Worm (Caenorhabditis elegans) whole organism, L4 larva: ENCODE data around the gene T12G3.2.
A peak's percentile ranks its signal among the peaks of the same experiment; 100 is the strongest.

Experiments used
- F26F4.8 ChIP-seq: fragments of 200-800 bp; sonication (Bioruptor generic); conservative IDR thresholded peaks from 2 replicates; pipeline ENCODE4 v1.3.6; 2022; ENCODE audit warnings: missing genetic modification characterization, missing compliant biosample characterization
- F37D6.2 ChIP-seq: sonication (generic microtip); optimal IDR thresholded peaks from 2 replicates; lab custom pipeline; 2016; ENCODE audit warnings: mild to moderate bottlenecking, missing genetic modification characterization, missing compliant biosample characterization
- F44E2.7 ChIP-seq: fragments of 200-800 bp; sonication (Bioruptor generic); IDR thresholded peaks from 2 replicates; pipeline ENCODE4 v2.1.2; 2022; ENCODE audit warnings: missing genetic modification characterization, missing compliant biosample characterization
- F49E8.2 ChIP-seq: sonication (generic microtip); optimal IDR thresholded peaks from 2 replicates; lab custom pipeline; 2016; ENCODE audit warnings: missing compliant biosample characterization, mild to moderate bottlenecking, missing genetic modification characterization, borderline replicate concordance
- R02D3.7 ChIP-seq: fragments of 150-350 bp; sonication (generic microtip); optimal IDR thresholded peaks from 3 replicates; lab custom pipeline; 2014; ENCODE audit warnings: missing biosample characterization, missing genetic modification characterization
- T26A8.4 ChIP-seq: fragments of 200-800 bp; sonication (Bioruptor generic); IDR thresholded peaks from 2 replicates; pipeline ENCODE4 v1.3.6; 2022; ENCODE audit warnings: missing genetic modification characterization, missing compliant biosample characterization
- Y105C5A.15 ChIP-seq: fragments of 200-800 bp; sonication (Bioruptor generic); IDR thresholded peaks from 2 replicates; pipeline ENCODE4 v1.3.6; 2022; ENCODE audit warnings: missing genetic modification characterization, missing compliant biosample characterization
- ZK337.2 ChIP-seq: fragments of 200-800 bp; sonication (Bioruptor generic); IDR thresholded peaks from 2 replicates; pipeline ENCODE4 v1.3.6; 2022; ENCODE audit warnings: missing genetic modification reagents, missing genetic modification characterization, missing compliant biosample characterization
- arid-1 ChIP-seq: fragments of 200-800 bp; sonication (Bioruptor generic); conservative IDR thresholded peaks from 2 replicates; pipeline ENCODE4 v1.3.6; 2022; ENCODE audit warnings: missing genetic modification reagents, missing genetic modification characterization, missing compliant biosample characterization
- ceh-20 ChIP-seq: fragments of 200-800 bp; sonication (Bioruptor generic); IDR thresholded peaks from 2 replicates; pipeline ENCODE4 v1.3.6; 2022; ENCODE audit warnings: missing genetic modification reagents, missing genetic modification characterization, missing compliant biosample characterization
- ceh-28 ChIP-seq: fragments of 150-350 bp; optimal IDR thresholded peaks from 2 replicates; lab custom pipeline; 2014; ENCODE audit warnings: missing biosample characterization, missing genetic modification reagents, missing genetic modification characterization
- ceh-32 ChIP-seq: sonication (generic microtip); optimal IDR thresholded peaks from 2 replicates; lab custom pipeline; 2016; ENCODE audit warnings: mild to moderate bottlenecking, missing genetic modification characterization, missing compliant biosample characterization; ENCODE audit not compliant: poor library complexity
- ceh-44 ChIP-seq: fragments of 200-800 bp; sonication (Bioruptor generic); IDR thresholded peaks from 2 replicates; pipeline ENCODE4 v1.3.6; 2022; ENCODE audit warnings: missing genetic modification reagents, missing genetic modification characterization, missing compliant biosample characterization
- ceh-62 ChIP-seq: sonication (generic microtip); optimal IDR thresholded peaks from 2 replicates; lab custom pipeline; 2017; ENCODE audit warnings: missing biosample characterization, missing genetic modification characterization
- ces-1 ChIP-seq: fragments of 150-350 bp; sonication (generic microtip); optimal IDR thresholded peaks from 4 replicates; lab custom pipeline; 2014; ENCODE audit warnings: missing biosample characterization, missing genetic modification reagents, missing genetic modification characterization
- cey-2 ChIP-seq: sonication (generic microtip); optimal IDR thresholded peaks from 3 replicates; lab custom pipeline; 2017; ENCODE audit warnings: missing genetic modification characterization, mild to moderate bottlenecking, missing compliant biosample characterization, antibody characterized with exemption, borderline replicate concordance; ENCODE audit not compliant: insufficient read depth
- ctbp-1 ChIP-seq: fragments of 200-800 bp; sonication (Bioruptor generic); IDR thresholded peaks from 2 replicates; pipeline ENCODE4 v1.3.6; 2022; ENCODE audit warnings: missing genetic modification reagents, missing genetic modification characterization, missing compliant biosample characterization
- duxl-1 ChIP-seq: sonication (generic microtip); optimal IDR thresholded peaks from 2 replicates; lab custom pipeline; 2016; ENCODE audit warnings: mild to moderate bottlenecking, missing genetic modification characterization, moderate library complexity, missing compliant biosample characterization; ENCODE audit not compliant: poor library complexity
- dve-1 ChIP-seq: sonication (generic microtip); optimal IDR thresholded peaks from 2 replicates; lab custom pipeline; 2017; ENCODE audit warnings: antibody characterized with exemption, mild to moderate bottlenecking, missing genetic modification characterization, missing compliant biosample characterization; ENCODE audit not compliant: insufficient read depth
- fos-1 ChIP-seq: fragments of 150-350 bp; optimal IDR thresholded peaks from 2 replicates; lab custom pipeline; 2014; ENCODE audit warnings: missing biosample characterization, missing genetic modification characterization
- gei-8 ChIP-seq: fragments of 200-800 bp; sonication (Bioruptor generic); optimal IDR thresholded peaks from 2 replicates; lab custom pipeline; 2018; ENCODE audit warnings: mild to moderate bottlenecking, missing genetic modification characterization, missing compliant biosample characterization
- hif-1 ChIP-seq, 2 experiments: sonication (generic microtip); optimal IDR thresholded peaks; 2 replicates each; lab custom pipeline; 2016 to 2017; ENCODE audit warnings: missing compliant biosample characterization in 2 of 2, missing genetic modification characterization in 2 of 2, missing genetic modification reagents in 2 of 2, missing genotype in 2 of 2, mild to moderate bottlenecking in 1 of 2
- lin-1 ChIP-seq: fragments of 200-800 bp; sonication (Bioruptor generic); IDR thresholded peaks from 2 replicates; pipeline ENCODE4 v1.3.6; 2022; ENCODE audit warnings: missing genetic modification reagents, missing genetic modification characterization, missing compliant biosample characterization
- lin-13 ChIP-seq: fragments of 150-350 bp; optimal IDR thresholded peaks from 2 replicates; lab custom pipeline; 2014; ENCODE audit warnings: missing biosample characterization, missing genetic modification reagents, missing genetic modification characterization
- lin-38 ChIP-seq: fragments of 200-800 bp; sonication (Bioruptor generic); IDR thresholded peaks from 2 replicates; pipeline ENCODE4 v1.3.6; 2022; ENCODE audit warnings: missing genetic modification reagents, missing genetic modification characterization, missing compliant biosample characterization
- lin-39 ChIP-seq: fragments of 150-350 bp; optimal IDR thresholded peaks from 2 replicates; lab custom pipeline; 2014; ENCODE audit warnings: missing biosample characterization, missing genetic modification reagents, missing genetic modification characterization
- lir-3 ChIP-seq: sonication (generic microtip); optimal IDR thresholded peaks from 2 replicates; lab custom pipeline; 2016; ENCODE audit warnings: mild to moderate bottlenecking, missing genetic modification characterization, missing compliant biosample characterization
- mdl-1 ChIP-seq, 2 experiments: fragments of 150-350 bp in 1 of 2; sonication (generic microtip) in 1 of 2; optimal IDR thresholded peaks; 2 replicates each; lab custom pipeline; 2014 to 2017; ENCODE audit warnings: missing biosample characterization in 2 of 2, missing genetic modification characterization in 2 of 2
- nhr-102 ChIP-seq: sonication (generic microtip); optimal IDR thresholded peaks from 2 replicates; lab custom pipeline; 2016; ENCODE audit warnings: mild to moderate bottlenecking, missing genetic modification characterization, moderate library complexity, missing compliant biosample characterization
- nhr-111 ChIP-seq: fragments of 200-800 bp; sonication (Bioruptor generic); optimal IDR thresholded peaks from 2 replicates; lab custom pipeline; 2018; ENCODE audit warnings: mild to moderate bottlenecking, missing genetic modification characterization, missing compliant biosample characterization
- nhr-25 ChIP-seq: sonication (generic microtip); optimal IDR thresholded peaks from 2 replicates; lab custom pipeline; 2017; ENCODE audit warnings: missing genetic modification characterization, mild to moderate bottlenecking, missing compliant biosample characterization, antibody characterized with exemption, moderate library complexity, borderline replicate concordance; ENCODE audit not compliant: insufficient read depth
- nhr-28 ChIP-seq: fragments of 150-350 bp; optimal IDR thresholded peaks from 2 replicates; lab custom pipeline; 2014; ENCODE audit warnings: missing biosample characterization, missing genetic modification characterization
- nhr-42 ChIP-seq: fragments of 200-800 bp; sonication (Bioruptor generic); IDR thresholded peaks from 2 replicates; pipeline ENCODE4 v1.3.6; 2022; ENCODE audit warnings: missing genetic modification characterization, missing compliant biosample characterization
- nhr-48 ChIP-seq: sonication (generic microtip); optimal IDR thresholded peaks from 2 replicates; lab custom pipeline; 2016; ENCODE audit warnings: mild to moderate bottlenecking, missing genetic modification characterization, missing compliant biosample characterization
- nhr-76 ChIP-seq: fragments of 150-350 bp; optimal IDR thresholded peaks from 2 replicates; lab custom pipeline; 2014; ENCODE audit warnings: missing biosample characterization, missing genetic modification characterization
- pha-4 ChIP-seq, 2 experiments: fragments of 150-350 bp in 1 of 2; fragments of 200-800 bp in 1 of 2; sonication (Bioruptor generic) in 1 of 2; IDR thresholded peaks in 1 of 2; optimal IDR thresholded peaks in 1 of 2; 2 replicates each; pipeline versions ENCODE4 v1.3.6 to Lab custom; 2014 to 2022; ENCODE audit warnings: missing genetic modification characterization in 2 of 2, missing genetic modification reagents in 2 of 2, missing biosample characterization in 1 of 2, missing compliant biosample characterization in 1 of 2
- pqm-1 ChIP-seq: sonication (generic microtip); optimal IDR thresholded peaks from 2 replicates; lab custom pipeline; 2017; ENCODE audit warnings: missing biosample characterization, missing genetic modification characterization
- set-16 ChIP-seq: fragments of 200-800 bp; sonication (Bioruptor generic); IDR thresholded peaks from 2 replicates; pipeline ENCODE4 v1.3.6; 2022; ENCODE audit warnings: missing genetic modification reagents, missing genetic modification characterization, missing compliant biosample characterization
- snpc-1.2 ChIP-seq: fragments of 200-800 bp; sonication (Bioruptor generic); IDR thresholded peaks from 2 replicates; pipeline ENCODE4 v1.3.6; 2022; ENCODE audit warnings: missing genetic modification reagents, missing genetic modification characterization, missing compliant biosample characterization
- snpc-4 ChIP-seq: fragments of 150-350 bp; optimal IDR thresholded peaks from 2 replicates; lab custom pipeline; 2014; ENCODE audit warnings: missing biosample characterization, missing genetic modification characterization
- spr-1 ChIP-seq: sonication (generic microtip); optimal IDR thresholded peaks from 2 replicates; lab custom pipeline; 2016; ENCODE audit warnings: mild to moderate bottlenecking, missing genetic modification characterization, missing compliant biosample characterization
- tra-1 ChIP-seq: fragments of 200-800 bp; sonication (Bioruptor generic); IDR thresholded peaks from 2 replicates; pipeline ENCODE4 v1.3.6; 2022; ENCODE audit warnings: missing genetic modification reagents, missing genetic modification characterization, missing compliant biosample characterization
- unc-130 ChIP-seq: sonication (generic microtip); optimal IDR thresholded peaks from 2 replicates; lab custom pipeline; 2016; ENCODE audit warnings: missing genetic modification reagents, missing genetic modification characterization, missing compliant biosample characterization
- unc-39 ChIP-seq: sonication (generic microtip); optimal IDR thresholded peaks from 2 replicates; lab custom pipeline; 2017; ENCODE audit warnings: missing biosample characterization, missing genetic modification characterization
- unc-62 ChIP-seq, 3 experiments: fragments of 150-350 bp in 1 of 3; sonication (generic microtip); optimal IDR thresholded peaks in 2 of 3; peaks in 1 of 3; 1 replicate in 1 of 3; 2 replicates in 2 of 3; lab custom pipeline; 2014 to 2017; ENCODE audit warnings: missing biosample characterization in 3 of 3, missing genetic modification characterization in 3 of 3, missing genetic modification reagents in 3 of 3, missing genotype in 1 of 3
- zag-1 ChIP-seq: fragments of 150-350 bp; optimal IDR thresholded peaks from 2 replicates; lab custom pipeline; 2014; ENCODE audit warnings: missing biosample characterization, missing genetic modification characterization
- zfp-2 ChIP-seq: sonication (generic microtip); optimal IDR thresholded peaks from 2 replicates; lab custom pipeline; 2016; ENCODE audit warnings: mild to moderate bottlenecking, missing genetic modification characterization, missing compliant biosample characterization
- ztf-11 ChIP-seq: fragments of 150-350 bp; optimal IDR thresholded peaks from 2 replicates; lab custom pipeline; 2014; ENCODE audit warnings: missing biosample characterization, missing genetic modification characterization
- ztf-7 ChIP-seq: fragments of 150-350 bp; optimal IDR thresholded peaks from 2 replicates; lab custom pipeline; 2014; ENCODE audit warnings: missing biosample characterization, missing genetic modification characterization

Gene T12G3.2

DNA sequence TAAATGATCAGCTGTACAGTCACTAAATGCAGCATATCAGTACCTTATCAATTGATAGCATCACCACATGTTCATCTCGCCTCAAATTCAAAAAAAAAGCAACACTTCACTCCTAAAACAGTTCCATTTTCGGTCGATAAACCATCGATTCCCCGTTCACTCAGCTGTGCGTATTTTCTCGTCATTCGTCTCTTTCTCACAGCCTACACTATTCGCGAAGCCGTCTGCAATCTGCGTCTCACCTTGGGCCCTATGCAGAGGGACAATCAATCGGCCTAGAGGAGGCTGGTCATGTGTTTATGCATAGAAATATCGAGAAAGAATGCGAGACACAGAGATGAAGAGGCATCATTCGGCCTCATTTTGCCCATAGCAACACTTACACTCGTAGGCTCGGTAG, 14.4 kb downstream of the T12G3.2 start (continued):
- TF ChIP-seq ztf-11 (no peak), ceh-44 (no peak), zfp-2 (tag; lab: Kevin White, UChicago) (no peak), nhr-48 (tag; lab: Kevin White, UChicago) (peak; percentile 94), ZK337.2 (no peak), zag-1 (no peak), lir-3 (tag; lab: Kevin White, UChicago) (no peak), set-16 (GFP tag; lab: Robert Waterston, UW) (peak; percentile 62), ceh-20 (peak; percentile 73), snpc-4 (tag; lab: Kevin White, UChicago) (no peak), Y105C5A.15 (GFP tag; lab: Robert Waterston, UW) (no peak), cey-2 (peak; percentile 33), hif-1 (tag; optimal IDR thresholded peaks at IDR 0.05; lab: Kevin White, UChicago) (peak in 1 of 2 experiments; percentile 79), F44E2.7 (GFP tag; lab: Robert Waterston, UW) (no peak), ceh-28 (tag; lab: Kevin White, UChicago) (peak; percentile 85), arid-1 (GFP tag; lab: Robert Waterston, UW) (no peak), tra-1 (peak; percentile 84; the same call in 1 of the 2 replicates), fos-1 (peak; percentile 49), ctbp-1 (peak; percentile 26; the same call in 1 of the 2 replicates), unc-39 (tag; lab: Kevin White, UChicago) (no peak), T26A8.4 (GFP tag; lab: Robert Waterston, UW) (peak; percentile 90), nhr-25 (tag; lab: Kevin White, UChicago) (peak; percentile 28), F26F4.8 (no peak), lin-39 (tag; lab: Kevin White, UChicago) (no peak), ztf-7 (tag; lab: Kevin White, UChicago) (peak; percentile 90), dve-1 (tag; lab: Kevin White, UChicago) (peak; percentile 96), ces-1 (GFP tag; lab: Kevin White, UChicago) (no peak), nhr-111 (peak; percentile 24), spr-1 (tag; lab: Kevin White, UChicago) (peak; percentile 67), lin-1 (GFP tag; lab: Robert Waterston, UW) (peak; percentile 48; the same call in 1 of the 2 replicates), duxl-1 (tag; lab: Kevin White, UChicago) (peak; percentile 29), mdl-1 (tag; optimal IDR thresholded peaks at IDR 0.05; lab: Kevin White, UChicago) (peak in 1 of 2 experiments; percentile 70), nhr-102 (peak; percentile 87), pha-4 (GFP tag; IDR thresholded peaks at IDR 0.05; lab: Robert Waterston, UW) (peak; percentile 57; the same call in 1 of the 2 replicates), pha-4 (tag; optimal IDR thresholded peaks at IDR 0.05; lab: Kevin White, UChicago) (no peak), ceh-32 (tag; lab: Kevin White, UChicago) (no peak), nhr-42 (GFP tag; lab: Robert Waterston, UW) (peak; percentile 66; the same call in 1 of the 2 replicates), lin-38 (GFP tag; lab: Robert Waterston, UW) (peak; percentile 73), pqm-1 (tag; lab: Kevin White, UChicago) (peak; percentile 95), nhr-76 (tag; lab: Kevin White, UChicago) (no peak), F49E8.2 (tag; lab: Kevin White, UChicago) (no peak), F37D6.2 (peak; percentile 23), R02D3.7 (tag; lab: Kevin White, UChicago) (no peak), unc-62 (GFP tag; optimal IDR thresholded peaks at IDR 0.05 in 1 of 2; lab: Kevin White, UChicago) (no peak), unc-62 (tag; optimal IDR thresholded peaks at IDR 0.05; lab: Kevin White, UChicago) (no peak), lin-13 (GFP tag; lab: Kevin White, UChicago) (peak; percentile 85), ceh-62 (no peak), snpc-1.2 (GFP tag; lab: Robert Waterston, UW) (no peak), gei-8 (GFP tag; lab: Kevin White, UChicago) (peak; percentile 83), unc-130 (GFP tag; lab: Kevin White, UChicago) (peak; percentile 22), nhr-28 (tag; lab: Kevin White, UChicago) (peak; percentile 89)
